Worm (Caenorhabditis elegans): ENCODE measurements around the gene Y46H3C.5.

DNA sequence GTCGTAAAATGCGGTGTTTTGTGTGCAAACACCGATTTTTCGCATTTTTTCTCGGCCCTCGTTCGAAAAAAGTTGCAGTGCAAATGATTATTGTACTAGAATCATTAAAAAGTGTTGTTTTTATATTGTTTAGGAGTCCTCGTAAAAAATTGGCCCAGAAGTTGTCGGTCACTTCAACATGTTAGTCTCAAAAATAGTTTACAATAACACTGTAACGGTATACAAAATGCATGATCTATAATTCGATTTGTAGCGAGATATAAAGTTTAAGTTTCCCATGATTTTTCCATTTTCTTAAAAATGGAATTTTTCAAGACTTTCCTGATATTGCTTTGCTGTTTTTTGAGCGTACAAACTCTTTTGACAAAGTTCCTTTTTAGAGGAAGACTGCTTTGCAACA lies 25.4 kb downstream of the Y46H3C.5 start, which contains the start of gene K04F1.8:
- TF ChIP-seq dve-1 (tag; optimal IDR thresholded peaks at IDR 0.05) (no peak), pha-4 (tag; optimal IDR thresholded peaks at IDR 0.05) (no peak), hlh-6 (tag; optimal IDR thresholded peaks at IDR 0.05) (no peak), ama-1 (optimal IDR thresholded peaks at IDR 0.05) (no peak), unc-3 (GFP tag; conservative IDR thresholded peaks at IDR 0.05) (no peak), unc-3 (tag; optimal IDR thresholded peaks at IDR 0.05) (no peak), pag-3 (tag; optimal IDR thresholded peaks at IDR 0.05; ENCODE audit: borderline replicate concordance) (no peak), fkh-10 (GFP tag; optimal IDR thresholded peaks at IDR 0.05) (no peak), ceh-2 (tag; optimal IDR thresholded peaks at IDR 0.05) (no peak), ceh-9 (tag; optimal IDR thresholded peaks at IDR 0.05) (no peak), mec-3 (tag; optimal IDR thresholded peaks at IDR 0.05; ENCODE audit: borderline replicate concordance) (no peak), F13H6.1 (tag; optimal IDR thresholded peaks at IDR 0.05) (no peak), syd-9 (tag; optimal IDR thresholded peaks at IDR 0.05) (no peak), ceh-14 (tag; optimal IDR thresholded peaks at IDR 0.05) (no peak)
